In genomic region chr3L:18768788-18769707, dm6 we compare ENCODE assay signal across 2 fruit fly cellular contexts.
TF ChIP-seq lines count a peak whose summit lies in the region.

No protein-coding gene starts in this region.

TF ChIP-seq in whole organism, embryonic, 481 proteins besides CTCF, POLR2A, EP300 and RAD21 (continued from another document and continues in another):
- TF ChIP-seq cg (GFP tag; optimal IDR thresholded peaks at IDR 0.05; lab: Kevin White, UChicago): peak; percentile 50
- no peak for TF ChIP-seq Kr (GFP tag; optimal IDR thresholded peaks at IDR 0.05; lab: Kevin White, UChicago)
- no peak; the same call in 1 of the 2 replicates for TF ChIP-seq Xrp1 (GFP tag; IDR thresholded peaks at IDR 0.05; lab: Robert Waterston, UW)
- peak; percentile 65 for TF ChIP-seq CG1602 (GFP tag; optimal IDR thresholded peaks at IDR 0.05; lab: Kevin White, UChicago)
- TF ChIP-seq hkb (optimal IDR thresholded peaks at IDR 0.05; lab: Kevin White, UChicago): no peak
- TF ChIP-seq hkb (GFP tag; IDR thresholded peaks at IDR 0.05; lab: Robert Waterston, UW): peak; percentile 87
- no peak for TF ChIP-seq Scr (GFP tag; IDR thresholded peaks at IDR 0.05; lab: Robert Waterston, UW; ENCODE audit: partially characterized antibody)
- TF ChIP-seq CG8290 (GFP tag; optimal IDR thresholded peaks at IDR 0.05; lab: Kevin White, UChicago): no peak
- no peak for TF ChIP-seq CG8290 (tag; optimal IDR thresholded peaks at IDR 0.05; lab: Kevin White, UChicago)
- TF ChIP-seq Dll (GFP tag; IDR thresholded peaks at IDR 0.05; lab: Robert Waterston, UW; ENCODE audit: partially characterized antibody): no peak
- TF ChIP-seq al (GFP tag; IDR thresholded peaks at IDR 0.05; lab: Robert Waterston, UW): peak; percentile 35; the same call in 1 of the 2 replicates
- peak; percentile 62 for TF ChIP-seq CG18599 (GFP tag; optimal IDR thresholded peaks at IDR 0.05; lab: Kevin White, UChicago)
- peak; percentile 70 for TF ChIP-seq lilli (GFP tag; optimal IDR thresholded peaks at IDR 0.05; lab: Kevin White, UChicago)
- peak; percentile 58 for TF ChIP-seq pum (GFP tag; optimal IDR thresholded peaks at IDR 0.05; lab: Kevin White, UChicago)
- TF ChIP-seq lmd (GFP tag; IDR thresholded peaks at IDR 0.05; lab: Robert Waterston, UW): peak; percentile 77
- no peak for TF ChIP-seq hb (GFP tag; IDR thresholded peaks at IDR 0.05; lab: Robert Waterston, UW; ENCODE audit: partially characterized antibody)
- peak; percentile 68 for TF ChIP-seq HLH3B (GFP tag; IDR thresholded peaks at IDR 0.05; lab: Robert Waterston, UW)
- TF ChIP-seq z (GFP tag; IDR thresholded peaks at IDR 0.05; lab: Robert Waterston, UW): 0 out of 3 replicates have a peak, but pooled peaks have one; percentile 5
- peak; percentile 65 for TF ChIP-seq kni (GFP tag; optimal IDR thresholded peaks at IDR 0.05; lab: Kevin White, UChicago)
- TF ChIP-seq CG15601 (tag; optimal IDR thresholded peaks at IDR 0.05; lab: Kevin White, UChicago): peak; percentile 12
- TF ChIP-seq CG9727 (GFP tag; optimal IDR thresholded peaks at IDR 0.05; lab: Kevin White, UChicago): peak; percentile 45
- no peak for TF ChIP-seq ftz-f1 (GFP tag; optimal IDR thresholded peaks at IDR 0.05; lab: Kevin White, UChicago)
- peak; percentile 42 for TF ChIP-seq CG11723 (GFP tag; optimal IDR thresholded peaks at IDR 0.05; lab: Kevin White, UChicago)
- TF ChIP-seq CG14710 (tag; optimal IDR thresholded peaks at IDR 0.05; lab: Kevin White, UChicago): no peak
- no peak for TF ChIP-seq abd-A (tag; optimal IDR thresholded peaks at IDR 0.05; lab: Kevin White, UChicago)
- TF ChIP-seq da (GFP tag; optimal IDR thresholded peaks at IDR 0.05; lab: Kevin White, UChicago): no peak
- no peak for TF ChIP-seq CG1832 (GFP tag; optimal IDR thresholded peaks at IDR 0.05; lab: Kevin White, UChicago)
- TF ChIP-seq CG5245 (GFP tag; optimal IDR thresholded peaks at IDR 0.05; lab: Kevin White, UChicago): peak; percentile 41
- peak; percentile 67; the same call in 1 of the 3 replicates for TF ChIP-seq Mrtf (GFP tag; IDR thresholded peaks at IDR 0.05; lab: Robert Waterston, UW)
- TF ChIP-seq Stat92E (GFP tag; optimal IDR thresholded peaks at IDR 0.05; lab: Kevin White, UChicago): no peak
- no peak for TF ChIP-seq kay (GFP tag; optimal IDR thresholded peaks at IDR 0.05; lab: Kevin White, UChicago)
- no peak for TF ChIP-seq hbn (GFP tag; IDR thresholded peaks at IDR 0.05; lab: Robert Waterston, UW; ENCODE audit: partially characterized antibody)
- TF ChIP-seq dmrt99B (tag; optimal IDR thresholded peaks at IDR 0.05; lab: Kevin White, UChicago): peak; percentile 91
- TF ChIP-seq CG2202 (tag; optimal IDR thresholded peaks at IDR 0.05; lab: Kevin White, UChicago): no peak
- TF ChIP-seq slbo (GFP tag; IDR thresholded peaks at IDR 0.05; lab: Robert Waterston, UW): peak; percentile 55
- TF ChIP-seq lab (GFP tag; optimal IDR thresholded peaks at IDR 0.05; lab: Kevin White, UChicago): peak; percentile 67
- peak; percentile 26 for TF ChIP-seq exex (tag; optimal IDR thresholded peaks at IDR 0.05; lab: Kevin White, UChicago)
- no peak for TF ChIP-seq sens-2 (GFP tag; IDR thresholded peaks at IDR 0.05; lab: Robert Waterston, UW)
- peak; percentile 53 for TF ChIP-seq tx (GFP tag; optimal IDR thresholded peaks at IDR 0.05; lab: Kevin White, UChicago)
- peak; percentile 38 for TF ChIP-seq CG3407 (GFP tag; optimal IDR thresholded peaks at IDR 0.05; lab: Kevin White, UChicago)
- peak; percentile 16 for TF ChIP-seq CG33213 (GFP tag; optimal IDR thresholded peaks at IDR 0.05; lab: Kevin White, UChicago)
- peak; percentile 67 for TF ChIP-seq ATbp (GFP tag; optimal IDR thresholded peaks at IDR 0.05; lab: Kevin White, UChicago)
- TF ChIP-seq CG10565 (GFP tag; optimal IDR thresholded peaks at IDR 0.05; lab: Kevin White, UChicago): no peak
- peak; percentile 58 for TF ChIP-seq Fer3 (tag; optimal IDR thresholded peaks at IDR 0.05; lab: Kevin White, UChicago)
- peak; percentile 34 for TF ChIP-seq CG12942 (GFP tag; optimal IDR thresholded peaks at IDR 0.05; lab: Kevin White, UChicago)
- TF ChIP-seq phol (tag; optimal IDR thresholded peaks at IDR 0.05; lab: Kevin White, UChicago): peak; percentile 79
- TF ChIP-seq CG31224 (GFP tag; IDR thresholded peaks at IDR 0.05; lab: Robert Waterston, UW): peak; percentile 37; the same call in 1 of the 2 replicates
- no peak for TF ChIP-seq mirr (GFP tag; optimal IDR thresholded peaks at IDR 0.05; lab: Kevin White, UChicago)
- peak; percentile 62 for TF ChIP-seq esg (GFP tag; conservative IDR thresholded peaks at IDR 0.05; lab: Robert Waterston, UW)
- TF ChIP-seq rib (GFP tag; IDR thresholded peaks at IDR 0.05; lab: Robert Waterston, UW): peak; percentile 44; the same call in 1 of the 2 replicates
- TF ChIP-seq CG7839 (tag; optimal IDR thresholded peaks at IDR 0.05; lab: Kevin White, UChicago): peak; percentile 85
- TF ChIP-seq org-1 (GFP tag; optimal IDR thresholded peaks at IDR 0.05; lab: Kevin White, UChicago): peak; percentile 76
- TF ChIP-seq tap (tag; optimal IDR thresholded peaks at IDR 0.05; lab: Kevin White, UChicago): peak; percentile 74
- TF ChIP-seq ab (GFP tag; optimal IDR thresholded peaks at IDR 0.05; lab: Kevin White, UChicago): no peak
- TF ChIP-seq CG6272 (GFP tag; IDR thresholded peaks at IDR 0.05; lab: Robert Waterston, UW): peak; percentile 46; the same call in 1 of the 2 replicates
- TF ChIP-seq CG16779 (GFP tag; IDR thresholded peaks at IDR 0.05; lab: Robert Waterston, UW): no peak
- peak in 1 of 2 experiments; percentile 88 for TF ChIP-seq eve (GFP tag; optimal IDR thresholded peaks at IDR 0.05; lab: Kevin White, UChicago)
- TF ChIP-seq CG17912 (GFP tag; optimal IDR thresholded peaks at IDR 0.05; lab: Kevin White, UChicago): no peak
- TF ChIP-seq CG7556 (GFP tag; optimal IDR thresholded peaks at IDR 0.05; lab: Kevin White, UChicago): peak; percentile 87
- no peak for TF ChIP-seq sc (optimal IDR thresholded peaks at IDR 0.05; lab: Kevin White, UChicago)
- peak; percentile 5 for TF ChIP-seq sc (GFP tag; optimal IDR thresholded peaks at IDR 0.05; lab: Kevin White, UChicago)
- no peak for TF ChIP-seq CG11560 (tag; IDR thresholded peaks at IDR 0.05; lab: Robert Waterston, UW)
- peak; percentile 28 for TF ChIP-seq CG1603 (tag; optimal IDR thresholded peaks at IDR 0.05; lab: Kevin White, UChicago)
- peak; percentile 86 for TF ChIP-seq tgo (GFP tag; IDR thresholded peaks at IDR 0.05; lab: Robert Waterston, UW)
- peak; percentile 73 for TF ChIP-seq CG3281 (GFP tag; optimal IDR thresholded peaks at IDR 0.05; lab: Kevin White, UChicago)

TF ChIP-seq in whole organism, prepupa, 60 proteins besides CTCF, POLR2A, EP300 and RAD21 (continued from another document):
- TF ChIP-seq CG8119 (GFP tag; IDR thresholded peaks at IDR 0.05; lab: Robert Waterston, UW) (peak; percentile 46; the same call in 1 of the 3 replicates), CG6808 (GFP tag; optimal IDR thresholded peaks at IDR 0.05; lab: Kevin White, UChicago) (no peak), eg (GFP tag; IDR thresholded peaks at IDR 0.05; lab: Robert Waterston, UW) (peak; percentile 65), CG6276 (GFP tag; optimal IDR thresholded peaks at IDR 0.05; lab: Kevin White, UChicago) (peak; percentile 52), CG1621 (tag; optimal IDR thresholded peaks at IDR 0.05; lab: Kevin White, UChicago) (no peak), ss (GFP tag; optimal IDR thresholded peaks at IDR 0.05; lab: Kevin White, UChicago) (no peak), salr (GFP tag; optimal IDR thresholded peaks at IDR 0.05; lab: Kevin White, UChicago) (no peak), CG32006 (GFP tag; optimal IDR thresholded peaks at IDR 0.05; lab: Kevin White, UChicago) (peak; percentile 55), Eip78C (GFP tag; lab: Kevin White, UChicago) (peak; percentile 85), CG6163 (GFP tag; IDR thresholded peaks at IDR 0.05; lab: Robert Waterston, UW) (peak; percentile 41; the same call in 2 of the 3 replicates), CG16779 (tag; optimal IDR thresholded peaks at IDR 0.05; lab: Kevin White, UChicago) (no peak), cyc (GFP tag; optimal IDR thresholded peaks at IDR 0.05; lab: Kevin White, UChicago) (peak; percentile 18), CG15336 (GFP tag; IDR thresholded peaks at IDR 0.05; lab: Robert Waterston, UW) (peak; percentile 63), CG4318 (GFP tag; optimal IDR thresholded peaks at IDR 0.05; lab: Kevin White, UChicago) (no peak), CG6792 (GFP tag; optimal IDR thresholded peaks at IDR 0.05; lab: Kevin White, UChicago) (peak; percentile 25), Gug (GFP tag; IDR thresholded peaks at IDR 0.05; lab: Robert Waterston, UW) (no peak), Ets96B (tag; optimal IDR thresholded peaks at IDR 0.05; lab: Kevin White, UChicago) (no peak), Eip93F (GFP tag; optimal IDR thresholded peaks at IDR 0.05; lab: Kevin White, UChicago) (no peak), vri (GFP tag; optimal IDR thresholded peaks at IDR 0.05; lab: Kevin White, UChicago) (no peak), net (GFP tag; optimal IDR thresholded peaks at IDR 0.05; lab: Kevin White, UChicago) (peak; percentile 53), topi (GFP tag; optimal IDR thresholded peaks at IDR 0.05; lab: Kevin White, UChicago) (peak; percentile 8), lz (GFP tag; optimal IDR thresholded peaks at IDR 0.05; lab: Kevin White, UChicago) (peak; percentile 40), Smox (GFP tag; optimal IDR thresholded peaks at IDR 0.05; lab: Kevin White, UChicago) (peak; percentile 53), CG8632 (GFP tag; optimal IDR thresholded peaks at IDR 0.05; lab: Kevin White, UChicago) (peak; percentile 10), fd85E (GFP tag; optimal IDR thresholded peaks at IDR 0.05; lab: Kevin White, UChicago) (no peak), Sox102F (GFP tag; optimal IDR thresholded peaks at IDR 0.05; lab: Kevin White, UChicago) (peak; percentile 36), svp (GFP tag; lab: Kevin White, UChicago) (peak; percentile 82), Hr39 (GFP tag; optimal IDR thresholded peaks at IDR 0.05; lab: Kevin White, UChicago) (peak; percentile 48), CG8319 (GFP tag; optimal IDR thresholded peaks at IDR 0.05; lab: Kevin White, UChicago) (no peak), CG3032 (tag; optimal IDR thresholded peaks at IDR 0.05; lab: Kevin White, UChicago) (no peak), CG10669 (GFP tag; optimal IDR thresholded peaks at IDR 0.05; lab: Kevin White, UChicago) (no peak), achi (GFP tag; optimal IDR thresholded peaks at IDR 0.05; lab: Kevin White, UChicago) (peak; percentile 45), CG34406 (GFP tag; optimal IDR thresholded peaks at IDR 0.05; lab: Kevin White, UChicago) (no peak), pdm3 (GFP tag; optimal IDR thresholded peaks at IDR 0.05; lab: Kevin White, UChicago) (peak; percentile 63), spab (GFP tag; optimal IDR thresholded peaks at IDR 0.05; lab: Kevin White, UChicago) (no peak), acj6 (GFP tag; optimal IDR thresholded peaks at IDR 0.05; lab: Kevin White, UChicago) (peak; percentile 50), CG31627 (GFP tag; optimal IDR thresholded peaks at IDR 0.05; lab: Kevin White, UChicago) (peak; percentile 46), dsx (GFP tag; optimal IDR thresholded peaks at IDR 0.05; lab: Kevin White, UChicago; ENCODE audit: poor library complexity, severe bottlenecking) (no peak)
